Worm (Caenorhabditis elegans) whole organism, late embryonic: ENCODE measurements around the gene B0238.9.

ENCODE experiments used
- ceh-18 ChIP-seq: sonication (generic microtip); optimal IDR thresholded peaks from 2 replicates; lab custom pipeline; 2016; ENCODE audit warnings: missing genetic modification characterization, missing compliant biosample characterization
- pag-3 ChIP-seq: sonication (generic microtip); optimal IDR thresholded peaks from 2 replicates; lab custom pipeline; 2016; ENCODE audit warnings: missing compliant biosample characterization, missing genetic modification characterization, borderline replicate concordance
- pha-4 ChIP-seq: fragments of 150-350 bp; optimal IDR thresholded peaks from 2 replicates; lab custom pipeline; 2018; ENCODE audit warnings: missing biosample characterization, missing genetic modification reagents, missing genetic modification characterization
- pqm-1 ChIP-seq: sonication (generic microtip); optimal IDR thresholded peaks from 2 replicates; lab custom pipeline; 2016; ENCODE audit warnings: missing genetic modification characterization, missing compliant biosample characterization
- ttx-3 ChIP-seq: sonication (generic microtip); optimal IDR thresholded peaks from 2 replicates; lab custom pipeline; 2016; ENCODE audit warnings: missing genetic modification reagents, missing genetic modification characterization, missing compliant biosample characterization

DNA sequence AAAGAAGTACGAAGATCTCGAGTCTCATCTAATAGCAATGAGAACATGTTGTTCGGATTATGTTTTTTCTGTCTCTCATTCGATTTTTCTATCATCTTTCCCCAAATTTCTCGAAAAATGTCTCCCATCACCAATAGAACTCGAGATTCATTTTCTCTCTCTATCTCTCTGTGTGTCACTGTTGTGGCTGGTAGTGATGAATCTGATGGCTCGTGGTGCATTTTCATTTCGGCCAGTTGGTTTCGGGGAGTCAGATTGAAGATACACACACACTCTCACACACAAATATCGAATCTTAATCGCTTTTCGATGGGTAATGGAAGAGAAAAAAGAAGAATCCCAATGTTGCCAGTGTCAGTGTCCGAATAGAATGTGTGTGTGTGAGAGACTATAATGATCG lies 18.0 kb upstream of the B0238.9 start:
- TF ChIP-seq pha-4 (tag; lab: Kevin White, UChicago) (no peak), ceh-18 (tag; lab: Kevin White, UChicago) (peak; percentile 80), ttx-3 (tag; lab: Kevin White, UChicago) (no peak), pqm-1 (tag; lab: Kevin White, UChicago) (no peak), pag-3 (tag; lab: Kevin White, UChicago) (no peak)
